Worm (Caenorhabditis elegans): ENCODE data around the gene F59A7.7.

F59A7.7 gene

ce11 chrV:2053509-2053908 is 41.6 kb downstream of the F59A7.7 start, which contains the start of gene comt-5:
Gene comt-5, minus strand, starts transcription at chrV:2053609.
- TF ChIP-seq gmeb-1 (tag; optimal IDR thresholded peaks at IDR 0.05) (no peak), fos-1 (tag; optimal IDR thresholded peaks at IDR 0.05) (no peak), dmd-4 (tag; optimal IDR thresholded peaks at IDR 0.05) (no peak), lsy-2 (tag; optimal IDR thresholded peaks at IDR 0.05) (no peak), unc-62 (GFP tag; optimal IDR thresholded peaks at IDR 0.05) (no peak), nhr-10 (tag; optimal IDR thresholded peaks at IDR 0.05) (no peak), ZK546.5 (tag; optimal IDR thresholded peaks at IDR 0.05) (no peak), blmp-1 (tag; optimal IDR thresholded peaks at IDR 0.05; ENCODE audit: insufficient read depth) (no peak)

ce11 chrV:2054254-2054653 is 42.4 kb downstream of the F59A7.7 start:
- TF ChIP-seq Y55F3AM.14 (GFP tag; optimal IDR thresholded peaks at IDR 0.05), result no peak
- TF ChIP-seq mbf-1 (tag; optimal IDR thresholded peaks at IDR 0.05), result no peak
- no peak for TF ChIP-seq dmd-4 (tag; optimal IDR thresholded peaks at IDR 0.05)
- TF ChIP-seq nhr-12 (tag; optimal IDR thresholded peaks at IDR 0.05), result no peak
- TF ChIP-seq aly-2 (tag; optimal IDR thresholded peaks at IDR 0.05), result no peak
- no peak for TF ChIP-seq ZK546.5 (tag; optimal IDR thresholded peaks at IDR 0.05)
- TF ChIP-seq lsy-2 (tag; optimal IDR thresholded peaks at IDR 0.05), result no peak
- no peak for TF ChIP-seq skn-1 (tag; optimal IDR thresholded peaks at IDR 0.05)
- no peak for TF ChIP-seq nhr-23 (tag; optimal IDR thresholded peaks at IDR 0.05)
- TF ChIP-seq unc-39 (tag; optimal IDR thresholded peaks at IDR 0.05), result no peak
- no peak for TF ChIP-seq blmp-1 (tag; optimal IDR thresholded peaks at IDR 0.05; ENCODE audit: insufficient read depth)
- no peak for TF ChIP-seq snpc-4 (tag; optimal IDR thresholded peaks at IDR 0.05)

ce11 chrV:2055765-2056504 is 44.1 kb downstream of the F59A7.7 start:
- TF ChIP-seq C34F6.9 (tag; optimal IDR thresholded peaks at IDR 0.05), result peak; percentile 5
- TF ChIP-seq alr-1 (tag; optimal IDR thresholded peaks at IDR 0.05), result no peak
- TF ChIP-seq sma-9 (GFP tag; optimal IDR thresholded peaks at IDR 0.05), result peak; percentile 23
- TF ChIP-seq sma-9 (tag; optimal IDR thresholded peaks at IDR 0.05), result no peak
- TF ChIP-seq fos-1 (tag; optimal IDR thresholded peaks at IDR 0.05), result peak; percentile 53

ce11 chrV:2057324-2057723 is 45.4 kb downstream of the F59A7.7 start, which contains the start of gene comt-3:
Gene comt-3, plus strand, starts transcription at chrV:2057537.
- TF ChIP-seq dmd-4 (tag; optimal IDR thresholded peaks at IDR 0.05) (no peak), unc-55 (GFP tag; optimal IDR thresholded peaks at IDR 0.05) (peak; percentile 41), skn-1 (tag; optimal IDR thresholded peaks at IDR 0.05) (peak; percentile 58)
